Worm (Caenorhabditis elegans) whole organism, early embryonic: ENCODE results near the gene T26A8.4.

Source experiments
- aly-1 ChIP-seq: sonication (generic microtip); optimal IDR thresholded peaks from 2 replicates; lab custom pipeline; 2016; ENCODE audit warnings: missing genetic modification characterization, missing compliant biosample characterization
- ama-1 ChIP-seq: fragments of 150-350 bp; optimal IDR thresholded peaks from 2 replicates; lab custom pipeline; 2014
- ceh-36 ChIP-seq: sonication (generic microtip); optimal IDR thresholded peaks from 2 replicates; lab custom pipeline; 2016; ENCODE audit warnings: missing genetic modification characterization, inconsistent platforms, missing compliant biosample characterization
- ets-7 ChIP-seq: sonication (generic microtip); optimal IDR thresholded peaks from 2 replicates; lab custom pipeline; 2016; ENCODE audit warnings: missing genotype, missing genetic modification characterization, missing compliant biosample characterization
- hmbx-1 ChIP-seq: sonication (generic microtip); optimal IDR thresholded peaks from 2 replicates; lab custom pipeline; 2016; ENCODE audit warnings: mild to moderate bottlenecking, missing genetic modification characterization, missing compliant biosample characterization
- hmg-4 ChIP-seq: fragments of 200-800 bp; sonication (Bioruptor generic); optimal IDR thresholded peaks from 2 replicates; lab custom pipeline; 2018; ENCODE audit warnings: mild to moderate bottlenecking, missing genetic modification characterization, missing compliant biosample characterization
- hnd-1 ChIP-seq: sonication (generic microtip); optimal IDR thresholded peaks from 2 replicates; lab custom pipeline; 2016; ENCODE audit warnings: missing genetic modification characterization, missing compliant biosample characterization
- pes-1 ChIP-seq: fragments of 200-800 bp; sonication (Bioruptor generic); IDR thresholded peaks from 2 replicates; pipeline ENCODE4 v1.3.6; 2022; ENCODE audit warnings: missing genetic modification reagents, missing genetic modification characterization, missing compliant biosample characterization
- scrt-1 ChIP-seq: fragments of 200-800 bp; sonication (Bioruptor generic); IDR thresholded peaks from 2 replicates; pipeline ENCODE4 v1.3.6; 2022; ENCODE audit warnings: missing genetic modification characterization, missing compliant biosample characterization
- sea-1 ChIP-seq: fragments of 200-800 bp; sonication (Bioruptor generic); conservative IDR thresholded peaks from 2 replicates; pipeline ENCODE4 v1.3.6; 2022; ENCODE audit warnings: missing genetic modification characterization, missing compliant biosample characterization
- tbx-11 ChIP-seq: fragments of 200-800 bp; sonication (Bioruptor generic); IDR thresholded peaks from 2 replicates; pipeline ENCODE4 v1.3.6; 2022; ENCODE audit warnings: missing genetic modification characterization, missing compliant biosample characterization
- tbx-37 ChIP-seq: fragments of 200-800 bp; sonication (Bioruptor generic); conservative IDR thresholded peaks from 2 replicates; pipeline ENCODE4 v1.3.6; 2022; ENCODE audit warnings: missing genetic modification reagents, missing genetic modification characterization, missing compliant biosample characterization

T26A8.4 gene

DNA sequence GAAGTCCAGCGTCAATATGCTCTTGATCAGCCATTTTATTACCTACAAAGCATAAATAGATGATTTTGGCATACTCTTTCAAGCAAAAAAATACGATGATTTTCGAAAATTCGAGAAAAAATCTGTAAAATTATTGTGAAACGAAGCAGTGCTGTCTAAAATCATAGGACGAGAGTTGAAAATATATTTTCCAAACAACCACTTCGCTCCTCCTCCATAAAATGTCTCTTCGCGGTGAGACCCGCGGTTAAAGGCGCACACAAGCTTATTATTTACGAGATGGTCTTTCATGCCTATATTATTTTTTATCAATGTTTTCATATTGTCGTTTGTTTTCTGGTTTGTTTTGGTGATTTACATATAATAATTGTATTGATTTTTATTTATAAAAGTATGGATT is 53.4 kb downstream of the T26A8.4 start, which contains the start of gene nap-1:
TSS of gene nap-1 (minus strand) at position 42 of the 400 bp plus-strand sequence.
- TF ChIP-seq hnd-1: no peak
- TF ChIP-seq hmg-4: no peak
- no peak for TF ChIP-seq scrt-1 (GFP tag; lab: Robert Waterston, UW)
- no peak for TF ChIP-seq pes-1 (GFP tag; lab: Robert Waterston, UW)
- TF ChIP-seq tbx-37 (GFP tag; lab: Robert Waterston, UW): no peak
- TF ChIP-seq tbx-11 (GFP tag; lab: Robert Waterston, UW): no peak
- TF ChIP-seq sea-1 (GFP tag; lab: Robert Waterston, UW): no peak
- TF ChIP-seq ceh-36 (tag; lab: Kevin White, UChicago): no peak
- TF ChIP-seq hmbx-1 (tag; lab: Kevin White, UChicago): no peak
- no peak for TF ChIP-seq ets-7 (tag; lab: Kevin White, UChicago)
- no peak for TF ChIP-seq aly-1
- no peak for TF ChIP-seq ama-1 (lab: Kevin White, UChicago)
